Fruit fly (Drosophila melanogaster): ENCODE measurements around the gene CG33340.

Gene CG33340

dm6 chr3R:24359957-24360356 lies 3.0 kb upstream of the CG33340 start, which contains the start of gene CG18528 (continued):
- TF ChIP-seq CG12104 (GFP tag; optimal IDR thresholded peaks at IDR 0.05) (no peak), cato (GFP tag; optimal IDR thresholded peaks at IDR 0.05; ENCODE audit: borderline replicate concordance) (no peak), CG17802 (tag; optimal IDR thresholded peaks at IDR 0.05) (peak; percentile 51), zfh1 (GFP tag; IDR thresholded peaks at IDR 0.05) (peak; percentile 31; the same call in 1 of the 3 replicates), CG10431 (GFP tag; optimal IDR thresholded peaks at IDR 0.05) (no peak), Abd-B (GFP tag; optimal IDR thresholded peaks at IDR 0.05) (peak; percentile 82), BEAF-32 (GFP tag; optimal IDR thresholded peaks at IDR 0.05) (peak; percentile 59), CG4360 (GFP tag; IDR thresholded peaks at IDR 0.05) (peak; percentile 12; the same call in 1 of the 2 replicates), aop (GFP tag; IDR thresholded peaks at IDR 0.05) (no peak), MBD-R2 (GFP tag; IDR thresholded peaks at IDR 0.05) (peak; percentile 80), CG4617 (GFP tag; optimal IDR thresholded peaks at IDR 0.05; ENCODE audit: borderline replicate concordance) (peak; percentile 15), ro (GFP tag; IDR thresholded peaks at IDR 0.05) (no peak), CG8924 (tag; optimal IDR thresholded peaks at IDR 0.05) (peak; percentile 24), kay (GFP tag; optimal IDR thresholded peaks at IDR 0.05) (no peak), Opbp (GFP tag; IDR thresholded peaks at IDR 0.05; ENCODE audit: partially characterized antibody) (peak; percentile 34; the same call in 1 of the 3 replicates), E2f2 (GFP tag; IDR thresholded peaks at IDR 0.05) (peak; percentile 68), zen (tag; optimal IDR thresholded peaks at IDR 0.05) (peak; percentile 71), exex (tag; optimal IDR thresholded peaks at IDR 0.05) (peak; percentile 6), trem (tag; optimal IDR thresholded peaks at IDR 0.05) (peak; percentile 49), stwl (tag; optimal IDR thresholded peaks at IDR 0.05) (peak; percentile 73), CG4282 (GFP tag; optimal IDR thresholded peaks at IDR 0.05) (no peak), Sin3A (optimal IDR thresholded peaks at IDR 0.05) (peak; percentile 29), CTCF (GFP tag; optimal IDR thresholded peaks at IDR 0.05) (peak; percentile 62), Dp (GFP tag; optimal IDR thresholded peaks at IDR 0.05) (peak; percentile 61), CG1024 (GFP tag; IDR thresholded peaks at IDR 0.05) (no peak), CG10959 (GFP tag; IDR thresholded peaks at IDR 0.05) (no peak), CG5953 (GFP tag; IDR thresholded peaks at IDR 0.05) (no peak), CG15514 (GFP tag; optimal IDR thresholded peaks at IDR 0.05) (peak; percentile 51), her (GFP tag; optimal IDR thresholded peaks at IDR 0.05) (peak; percentile 82), CG8388 (GFP tag; optimal IDR thresholded peaks at IDR 0.05) (no peak), twi (tag; optimal IDR thresholded peaks at IDR 0.05) (no peak), pita (GFP tag; optimal IDR thresholded peaks at IDR 0.05) (peak; percentile 87), CG17328 (GFP tag; IDR thresholded peaks at IDR 0.05) (no peak), MESR4 (GFP tag; optimal IDR thresholded peaks at IDR 0.05) (peak; percentile 17), NK7.1 (GFP tag; optimal IDR thresholded peaks at IDR 0.05) (no peak), Dref (GFP tag; IDR thresholded peaks at IDR 0.05) (0 out of 2 replicates have a peak, but pooled peaks have one; percentile 33)

- TF ChIP-seq Lim3 (GFP tag; IDR thresholded peaks at IDR 0.05) (no peak), Camta (GFP tag; optimal IDR thresholded peaks at IDR 0.05) (no peak), CG15479 (GFP tag; optimal IDR thresholded peaks at IDR 0.05) (no peak), lbe (GFP tag; optimal IDR thresholded peaks at IDR 0.05) (no peak), Tbp (GFP tag; optimal IDR thresholded peaks at IDR 0.05) (no peak), Nf-YA (GFP tag; IDR thresholded peaks at IDR 0.05) (no peak), her (GFP tag; optimal IDR thresholded peaks at IDR 0.05) (no peak), Bteb2 (GFP tag; optimal IDR thresholded peaks at IDR 0.05) (no peak), gsb (GFP tag; IDR thresholded peaks at IDR 0.05) (no peak), rib (GFP tag; IDR thresholded peaks at IDR 0.05) (no peak), ssp (GFP tag; IDR thresholded peaks at IDR 0.05) (no peak), CG4730 (GFP tag; IDR thresholded peaks at IDR 0.05) (no peak), usp (GFP tag; optimal IDR thresholded peaks at IDR 0.05) (no peak), prd (optimal IDR thresholded peaks at IDR 0.05) (no peak), prd (GFP tag; IDR thresholded peaks at IDR 0.05) (no peak), CG12236 (GFP tag; optimal IDR thresholded peaks at IDR 0.05) (no peak), gfzf (GFP tag; optimal IDR thresholded peaks at IDR 0.05) (no peak), CG4404 (GFP tag; IDR thresholded peaks at IDR 0.05) (no peak), lola (GFP tag; optimal IDR thresholded peaks at IDR 0.05) (no peak), CG31441 (GFP tag; IDR thresholded peaks at IDR 0.05) (no peak)
Measured at dm6 chr3R:24361583-24361982, 1.4 kb upstream of the CG33340 start, which contains the start of the genes CG5762 and CG33339. TSS of gene CG5762 (minus strand) at chr3R:24361683. TSS of gene CG33339 (plus strand) at chr3R:24361847.
